Fruit fly (Drosophila melanogaster) whole organism, embryonic: Measurements from ENCODE around the gene Fas2.

Source experiments
- CG10147 ChIP-seq: fragments of 200-800 bp; sonication (Bioruptor generic); optimal IDR thresholded peaks from 2 replicates; lab custom pipeline; 2019; ENCODE audit warnings: missing biosample characterization, mild to moderate bottlenecking, missing genetic modification characterization, moderate library complexity
- CG10431 ChIP-seq: fragments of 200-800 bp; sonication (Bioruptor generic); optimal IDR thresholded peaks from 3 replicates; lab custom pipeline; 2018; ENCODE audit warnings: missing biosample characterization, mild to moderate bottlenecking, missing genetic modification characterization
- CG10543 ChIP-seq: fragments of 200-800 bp; sonication (Bioruptor generic); optimal IDR thresholded peaks from 3 replicates; lab custom pipeline; 2017; ENCODE audit warnings: missing biosample characterization, mild to moderate bottlenecking, missing genetic modification characterization, moderate library complexity
- CG11723 ChIP-seq: fragments of 200-800 bp; sonication (Bioruptor generic); optimal IDR thresholded peaks from 2 replicates; lab custom pipeline; 2017; ENCODE audit warnings: missing biosample characterization, mild to moderate bottlenecking, missing genetic modification characterization
- CG12236 ChIP-seq: fragments of 200-800 bp; sonication (Bioruptor generic); optimal IDR thresholded peaks from 2 replicates; lab custom pipeline; 2016; ENCODE audit warnings: missing biosample characterization, missing genetic modification characterization
- CG12769 ChIP-seq: fragments of 200-800 bp; sonication (Bioruptor generic); optimal IDR thresholded peaks from 2 replicates; lab custom pipeline; 2019; ENCODE audit warnings: missing biosample characterization, mild to moderate bottlenecking, missing genetic modification characterization, moderate library complexity
- CG13894 ChIP-seq: fragments of 200-800 bp; sonication (Bioruptor generic); optimal IDR thresholded peaks from 3 replicates; lab custom pipeline; 2018; ENCODE audit warnings: missing biosample characterization, mild to moderate bottlenecking, missing genetic modification characterization, moderate library complexity
- CG14014 ChIP-seq: fragments of 200-800 bp; sonication (Bioruptor generic); IDR thresholded peaks from 2 replicates; pipeline ENCODE4 v1.3.6; 2022; ENCODE audit warnings: missing biosample characterization, missing genetic modification characterization
- CG15601 ChIP-seq: fragments of 200-800 bp; sonication (Bioruptor generic); optimal IDR thresholded peaks from 3 replicates; lab custom pipeline; 2019; ENCODE audit warnings: missing biosample characterization, mild to moderate bottlenecking, missing genetic modification characterization, moderate library complexity
- CG15696 ChIP-seq: fragments of 200-800 bp; sonication (Bioruptor generic); optimal IDR thresholded peaks from 2 replicates; lab custom pipeline; 2019; ENCODE audit warnings: missing biosample characterization, mild to moderate bottlenecking, missing genetic modification characterization, moderate library complexity
- CG18262 ChIP-seq: fragments of 200-800 bp; optimal IDR thresholded peaks from 3 replicates; lab custom pipeline; 2019; ENCODE audit warnings: missing biosample characterization, mild to moderate bottlenecking, missing genetic modification characterization, moderate library complexity
- CG18619 ChIP-seq: fragments of 200-800 bp; sonication (Bioruptor generic); optimal IDR thresholded peaks from 3 replicates; lab custom pipeline; 2017; ENCODE audit warnings: missing biosample characterization, mild to moderate bottlenecking, missing genetic modification characterization
- CG43689 ChIP-seq: fragments of 200-800 bp; sonication (Bioruptor generic); IDR thresholded peaks from 2 replicates; pipeline ENCODE4 v1.3.6; 2022; ENCODE audit warnings: missing biosample characterization, missing genetic modification characterization
- CG7271 ChIP-seq: fragments of 200-800 bp; sonication (Bioruptor generic); optimal IDR thresholded peaks from 2 replicates; lab custom pipeline; 2018; ENCODE audit warnings: missing biosample characterization, mild to moderate bottlenecking, missing genetic modification characterization, moderate library complexity
- CG7745 ChIP-seq: fragments of 200-800 bp; sonication (Bioruptor generic); optimal IDR thresholded peaks from 2 replicates; lab custom pipeline; 2018; ENCODE audit warnings: missing biosample characterization, mild to moderate bottlenecking, missing genetic modification characterization, moderate library complexity
- CG7963 ChIP-seq: fragments of 200-800 bp; sonication (Bioruptor generic); IDR thresholded peaks from 3 replicates; pipeline ENCODE4 v1.3.6; 2022; ENCODE audit warnings: missing biosample characterization, missing genetic modification characterization; ENCODE audit not compliant: partially characterized antibody
- CG8290 ChIP-seq, 3 experiments: fragments of 200-800 bp; sonication (Bioruptor generic); optimal IDR thresholded peaks; 2 replicates each; lab custom pipeline; 2016 to 2019; ENCODE audit warnings: missing biosample characterization in 3 of 3, missing genetic modification characterization in 3 of 3, mild to moderate bottlenecking in 2 of 3, moderate library complexity in 1 of 3
- CHES-1-like ChIP-seq: fragments of 200-800 bp; sonication (Bioruptor generic); optimal IDR thresholded peaks from 2 replicates; lab custom pipeline; 2016; ENCODE audit warnings: missing biosample characterization, missing genetic modification characterization
- Camta ChIP-seq: fragments of 200-800 bp; sonication (Bioruptor generic); optimal IDR thresholded peaks from 2 replicates; lab custom pipeline; 2016; ENCODE audit warnings: missing biosample characterization, missing genetic modification characterization
- Dfd ChIP-seq, 2 experiments: fragments of >200 bp; optimal IDR thresholded peaks; 2 replicates each; lab custom pipeline; 2017; ENCODE audit warnings: missing biosample characterization in 2 of 2, missing genetic modification characterization in 2 of 2
- ERR ChIP-seq: fragments of 200-800 bp; sonication (Bioruptor generic); optimal IDR thresholded peaks from 2 replicates; lab custom pipeline; 2016; ENCODE audit warnings: missing biosample characterization, missing genetic modification characterization
- Hand ChIP-seq: fragments of 200-800 bp; sonication (Bioruptor generic); optimal IDR thresholded peaks from 2 replicates; lab custom pipeline; 2017; ENCODE audit warnings: mild to moderate bottlenecking, missing biosample characterization, missing genetic modification reagents, missing genetic modification characterization
- Hmr ChIP-seq: fragments of 200-800 bp; sonication (Bioruptor generic); optimal IDR thresholded peaks from 3 replicates; lab custom pipeline; 2017; ENCODE audit warnings: mild to moderate bottlenecking, missing biosample characterization, missing genetic modification reagents, missing genetic modification characterization
- Med ChIP-seq: fragments of 200-800 bp; sonication (Bioruptor generic); peaks from one replicate; lab custom pipeline; 2016; ENCODE audit warnings: missing biosample characterization, missing genetic modification characterization, mild to moderate bottlenecking, inconsistent platforms, moderate library complexity
- Meics ChIP-seq: fragments of 200-800 bp; sonication (Bioruptor generic); optimal IDR thresholded peaks from 2 replicates; lab custom pipeline; 2017; ENCODE audit warnings: missing biosample characterization, mild to moderate bottlenecking, missing genetic modification characterization
- NC2β ChIP-seq: fragments of 200-800 bp; sonication (Bioruptor generic); optimal IDR thresholded peaks from 2 replicates; lab custom pipeline; 2016; ENCODE audit warnings: missing biosample characterization, missing genetic modification characterization
- Neu2 ChIP-seq: fragments of 200-800 bp; sonication (Bioruptor generic); optimal IDR thresholded peaks from 3 replicates; lab custom pipeline; 2016; ENCODE audit warnings: missing biosample characterization, missing genetic modification characterization, borderline replicate concordance
- Nf-YB ChIP-seq: fragments of 200-800 bp; sonication (Bioruptor generic); optimal IDR thresholded peaks from 3 replicates; lab custom pipeline; 2019; ENCODE audit warnings: missing biosample characterization, mild to moderate bottlenecking, missing genetic modification characterization, moderate library complexity
- Optix ChIP-seq: fragments of 200-800 bp; sonication (Bioruptor generic); IDR thresholded peaks from 3 replicates; pipeline ENCODE4 v1.3.6; 2022; ENCODE audit warnings: missing biosample characterization, missing genetic modification characterization
- Rx ChIP-seq: fragments of 200-800 bp; sonication (Bioruptor generic); IDR thresholded peaks from 2 replicates; pipeline ENCODE4 v1.3.6; 2022; ENCODE audit warnings: missing biosample characterization, missing genetic modification characterization
- Six4 ChIP-seq: fragments of 200-800 bp; sonication (Bioruptor generic); optimal IDR thresholded peaks from 2 replicates; lab custom pipeline; 2016; ENCODE audit warnings: missing biosample characterization, missing genetic modification characterization
- Sox100B ChIP-seq: fragments of 200-800 bp; sonication (Bioruptor generic); optimal IDR thresholded peaks from 3 replicates; lab custom pipeline; 2018; ENCODE audit warnings: missing biosample characterization, mild to moderate bottlenecking, missing genetic modification characterization
- Sox102F ChIP-seq: fragments of 200-800 bp; sonication (Bioruptor generic); optimal IDR thresholded peaks from 2 replicates; lab custom pipeline; 2018; ENCODE audit warnings: missing biosample characterization, mild to moderate bottlenecking, missing genetic modification characterization, moderate library complexity
- Spps ChIP-seq: fragments of 200-800 bp; sonication (Bioruptor generic); optimal IDR thresholded peaks from 2 replicates; lab custom pipeline; 2018; ENCODE audit warnings: missing biosample characterization, mild to moderate bottlenecking, missing genetic modification characterization
- Tbp ChIP-seq: fragments of >200 bp; optimal IDR thresholded peaks from 2 replicates; lab custom pipeline; 2018; ENCODE audit warnings: missing biosample characterization, missing genetic modification characterization
- bsh ChIP-seq, 2 experiments: fragments of 200-800 bp; sonication (Bioruptor generic); optimal IDR thresholded peaks; 2 replicates each; lab custom pipeline; 2017 to 2018; ENCODE audit warnings: mild to moderate bottlenecking in 2 of 2, missing biosample characterization in 2 of 2, missing genetic modification characterization in 2 of 2, moderate library complexity in 1 of 2
- dmrt99B ChIP-seq: fragments of 200-800 bp; sonication (Bioruptor generic); optimal IDR thresholded peaks from 2 replicates; lab custom pipeline; 2018; ENCODE audit warnings: missing biosample characterization, mild to moderate bottlenecking, missing genetic modification characterization, moderate library complexity
- fd102C ChIP-seq: fragments of 200-800 bp; sonication (Bioruptor generic); optimal IDR thresholded peaks from 2 replicates; lab custom pipeline; 2018; ENCODE audit warnings: missing biosample characterization, mild to moderate bottlenecking, missing genetic modification characterization, moderate library complexity
- fru ChIP-seq: fragments of >200 bp; optimal IDR thresholded peaks from 2 replicates; lab custom pipeline; 2017
- grau ChIP-seq: fragments of 200-800 bp; optimal IDR thresholded peaks from 3 replicates; lab custom pipeline; 2019; ENCODE audit warnings: missing biosample characterization, mild to moderate bottlenecking, missing genetic modification characterization, moderate library complexity
- jing ChIP-seq: fragments of 200-800 bp; sonication (Bioruptor generic); optimal IDR thresholded peaks from 2 replicates; lab custom pipeline; 2018; ENCODE audit warnings: missing biosample characterization, mild to moderate bottlenecking, missing genetic modification characterization
- lab ChIP-seq: fragments of 200-800 bp; sonication (Bioruptor generic); optimal IDR thresholded peaks from 3 replicates; lab custom pipeline; 2017; ENCODE audit warnings: missing biosample characterization, missing genetic modification characterization, mild to moderate bottlenecking, moderate library complexity, missing genetic modification reagents
- lola ChIP-seq, 3 experiments: fragments of >200 bp in 2 of 3; fragments of 200-800 bp in 1 of 3; sonication (Bioruptor generic) in 1 of 3; optimal IDR thresholded peaks; 2 replicates each; lab custom pipeline; 2017 to 2019; ENCODE audit warnings: missing biosample characterization in 3 of 3, missing genetic modification characterization in 3 of 3, mild to moderate bottlenecking in 1 of 3, moderate library complexity in 1 of 3
- mirr ChIP-seq: fragments of 200-800 bp; sonication (Bioruptor generic); optimal IDR thresholded peaks from 3 replicates; lab custom pipeline; 2018; ENCODE audit warnings: missing biosample characterization, mild to moderate bottlenecking, missing genetic modification characterization
- nmo ChIP-seq: fragments of 200-800 bp; sonication (Bioruptor generic); optimal IDR thresholded peaks from 2 replicates; lab custom pipeline; 2018; ENCODE audit warnings: missing biosample characterization, mild to moderate bottlenecking, missing genetic modification characterization, moderate library complexity
- onecut ChIP-seq: fragments of 200-800 bp; sonication (Bioruptor generic); IDR thresholded peaks from 2 replicates; pipeline ENCODE4 v1.3.6; 2022; ENCODE audit warnings: missing biosample characterization, missing genetic modification characterization
- scrt ChIP-seq: fragments of 200-800 bp; sonication (Bioruptor generic); optimal IDR thresholded peaks from 2 replicates; lab custom pipeline; 2018; ENCODE audit warnings: missing biosample characterization, mild to moderate bottlenecking, missing genetic modification characterization, moderate library complexity
- slp2 ChIP-seq: fragments of 200-800 bp; sonication (Bioruptor generic); optimal IDR thresholded peaks from 2 replicates; lab custom pipeline; 2016; ENCODE audit warnings: missing biosample characterization, missing genetic modification characterization

Fas2 gene

dm6 chrX:4202235-4202794 is 3.6 kb downstream of the Fas2 start (continued):
- peak; percentile 66 for TF ChIP-seq Hmr (GFP tag; lab: Kevin White, UChicago)
- TF ChIP-seq CG14014 (GFP tag; lab: Robert Waterston, UW), result peak; percentile 49; the same call in 1 of the 2 replicates
- peak; percentile 19 for TF ChIP-seq CG10431
- TF ChIP-seq mirr, result peak; percentile 40
- TF ChIP-seq CG7271, result peak; percentile 65
- TF ChIP-seq CG12236 (GFP tag; lab: Kevin White, UChicago), result peak; percentile 24
- TF ChIP-seq CG8290 (GFP tag; optimal IDR thresholded peaks at IDR 0.05; lab: Kevin White, UChicago), result peak; percentile 2
- peak; percentile 13 to 46 for TF ChIP-seq CG8290 (tag; optimal IDR thresholded peaks at IDR 0.05; lab: Kevin White, UChicago)
- TF ChIP-seq fd102C, result peak; percentile 87
- peak; percentile 54 for TF ChIP-seq scrt (GFP tag; lab: Kevin White, UChicago)
- peak; percentile 43 for TF ChIP-seq CG10543
- TF ChIP-seq lab (GFP tag; lab: Kevin White, UChicago), result peak; percentile 82
- TF ChIP-seq grau, result peak; percentile 34
- TF ChIP-seq Optix (GFP tag; lab: Robert Waterston, UW), result no peak
- peak in 1 of 3 experiments; percentile 42 for TF ChIP-seq lola (GFP tag; optimal IDR thresholded peaks at IDR 0.05; lab: Kevin White, UChicago)
- TF ChIP-seq CG10147 (GFP tag; lab: Kevin White, UChicago), result peak; percentile 26
- no peak for TF ChIP-seq Sox102F
- peak; percentile 4 for TF ChIP-seq Six4 (GFP tag; lab: Kevin White, UChicago)
- peak; percentile 63 for TF ChIP-seq CG7745 (tag; lab: Kevin White, UChicago)
- peak; percentile 34 for TF ChIP-seq dmrt99B (tag; lab: Kevin White, UChicago)
- TF ChIP-seq Med (GFP tag; lab: Kevin White, UChicago), result peak; percentile 88
- peak; percentile 39 for TF ChIP-seq Sox100B (GFP tag; lab: Kevin White, UChicago)
- no peak for TF ChIP-seq Tbp (GFP tag; lab: Kevin White, UChicago)
- TF ChIP-seq CG15696 (tag; lab: Kevin White, UChicago), result peak; percentile 75
- TF ChIP-seq CG11723, result peak; percentile 53
- peak; percentile 7 for TF ChIP-seq CHES-1-like (GFP tag; lab: Kevin White, UChicago)
- peak; percentile 52 for TF ChIP-seq CG18619 (GFP tag; lab: Kevin White, UChicago)
- peak; percentile 40 for TF ChIP-seq Camta (GFP tag; lab: Kevin White, UChicago)
- TF ChIP-seq CG15601, result peak; percentile 66
- TF ChIP-seq CG12769 (tag; lab: Kevin White, UChicago), result peak; percentile 10
- TF ChIP-seq nmo (GFP tag; lab: Kevin White, UChicago), result no peak
- TF ChIP-seq NC2β (GFP tag; lab: Kevin White, UChicago), result peak; percentile 8
- no peak for TF ChIP-seq jing (GFP tag; lab: Kevin White, UChicago)
- no peak for TF ChIP-seq CG7963 (GFP tag; lab: Robert Waterston, UW)
- peak; percentile 44 for TF ChIP-seq CG13894 (tag; lab: Kevin White, UChicago)
- TF ChIP-seq Neu2 (GFP tag; lab: Kevin White, UChicago), result no peak
- peak; percentile 3 for TF ChIP-seq Spps
- TF ChIP-seq Hand (GFP tag; lab: Kevin White, UChicago), result no peak
- TF ChIP-seq Dfd (GFP tag; optimal IDR thresholded peaks at IDR 0.05; lab: Kevin White, UChicago), result no peak
- TF ChIP-seq slp2 (GFP tag; lab: Kevin White, UChicago), result no peak
- no peak for TF ChIP-seq Rx (GFP tag; lab: Robert Waterston, UW)
- TF ChIP-seq Nf-YB (GFP tag; lab: Kevin White, UChicago), result peak; percentile 39
- no peak for TF ChIP-seq ERR (GFP tag; lab: Kevin White, UChicago)
- TF ChIP-seq Meics (GFP tag; lab: Kevin White, UChicago), result peak; percentile 48
- no peak for TF ChIP-seq CG43689 (GFP tag; lab: Robert Waterston, UW)
- peak; percentile 35; the same call in 1 of the 2 replicates for TF ChIP-seq onecut (GFP tag; lab: Robert Waterston, UW)
- TF ChIP-seq bsh (GFP tag; optimal IDR thresholded peaks at IDR 0.05; lab: Kevin White, UChicago), result peak in 1 of 2 experiments; percentile 25
- no peak for TF ChIP-seq fru (lab: Kevin White, UChicago)
- TF ChIP-seq CG18262 (tag; lab: Kevin White, UChicago), result peak; percentile 43
